Fruit fly (Drosophila melanogaster) whole organism: ENCODE data around the gene CG33269.

ENCODE experiments used
- CG8478 ChIP-seq: fragments of >200 bp; optimal IDR thresholded peaks from 2 replicates; lab custom pipeline; 2018; ENCODE audit warnings: inconsistent platforms
- Dll ChIP-seq: fragments of >200 bp; optimal IDR thresholded peaks from 2 replicates; lab custom pipeline; 2017
- EcR ChIP-seq, 2 experiments: fragments of >200 bp; optimal IDR thresholded peaks; 2 replicates each; lab custom pipeline; 2017; ENCODE audit warnings: missing biosample characterization in 2 of 2, missing genetic modification characterization in 2 of 2, missing genetic modification reagents in 2 of 2
- pan ChIP-seq: fragments of >200 bp; optimal IDR thresholded peaks from 2 replicates; lab custom pipeline; 2017
- psq ChIP-seq: fragments of >200 bp; optimal IDR thresholded peaks from 2 replicates; lab custom pipeline; 2017
- usp ChIP-seq: fragments of >200 bp; optimal IDR thresholded peaks from 2 replicates; lab custom pipeline; 2017; ENCODE audit warnings: missing biosample characterization, missing genetic modification characterization, mixed read lengths

- TF ChIP-seq usp (GFP tag; lab: Kevin White, UChicago) (no peak), pan (lab: Kevin White, UChicago) (no peak), psq (no peak), CG8478 (no peak), EcR (GFP tag; optimal IDR thresholded peaks at IDR 0.05; lab: Kevin White, UChicago) (no peak), Dll (lab: Kevin White, UChicago) (no peak)
Observed at dm6 chr3L:11593778-11594177, 11.8 kb upstream of the CG33269 start.
